Fruit fly (Drosophila melanogaster) whole organism, embryonic: ENCODE data around the gene CG7551.

ENCODE experiments used
- Aef1 ChIP-seq: fragments of 200-800 bp; sonication (Bioruptor generic); IDR thresholded peaks from 3 replicates; pipeline ENCODE4 v1.3.6; 2022; ENCODE audit warnings: missing biosample characterization, missing genetic modification characterization
- CG10366 ChIP-seq: fragments of 200-800 bp; sonication (Bioruptor generic); IDR thresholded peaks from 2 replicates; pipeline ENCODE4 v1.3.6; 2022; ENCODE audit warnings: missing biosample characterization, missing genetic modification characterization
- CG8478 ChIP-seq: fragments of >200 bp; optimal IDR thresholded peaks from 2 replicates; lab custom pipeline; 2018
- H2.0 ChIP-seq: fragments of 200-800 bp; sonication (Bioruptor generic); IDR thresholded peaks from 2 replicates; pipeline ENCODE4 v1.3.6; 2022; ENCODE audit warnings: missing biosample characterization, missing genetic modification characterization
- NfI ChIP-seq: fragments of 200-800 bp; sonication (Bioruptor generic); optimal IDR thresholded peaks from 3 replicates; lab custom pipeline; 2018; ENCODE audit warnings: missing biosample characterization, mild to moderate bottlenecking, missing genetic modification characterization, moderate library complexity
- al ChIP-seq: fragments of 200-800 bp; sonication (Bioruptor generic); IDR thresholded peaks from 2 replicates; pipeline ENCODE4 v1.3.6; 2022; ENCODE audit warnings: missing biosample characterization, missing genetic modification characterization
- fd3F ChIP-seq: fragments of 200-800 bp; sonication (Bioruptor generic); optimal IDR thresholded peaks from 2 replicates; lab custom pipeline; 2018; ENCODE audit warnings: missing biosample characterization, mild to moderate bottlenecking, missing genetic modification characterization, moderate library complexity
- h ChIP-seq: fragments of >200 bp; optimal IDR thresholded peaks from 2 replicates; lab custom pipeline; 2017
- unc-4 ChIP-seq: fragments of 200-800 bp; sonication (Bioruptor generic); IDR thresholded peaks from 2 replicates; pipeline ENCODE4 v1.3.6; 2022; ENCODE audit warnings: missing biosample characterization, missing genetic modification characterization; ENCODE audit not compliant: partially characterized antibody
- unpg ChIP-seq: fragments of 200-800 bp; sonication (Bioruptor generic); optimal IDR thresholded peaks from 3 replicates; lab custom pipeline; 2018; ENCODE audit warnings: missing biosample characterization, mild to moderate bottlenecking, missing genetic modification characterization, moderate library complexity

DNA sequence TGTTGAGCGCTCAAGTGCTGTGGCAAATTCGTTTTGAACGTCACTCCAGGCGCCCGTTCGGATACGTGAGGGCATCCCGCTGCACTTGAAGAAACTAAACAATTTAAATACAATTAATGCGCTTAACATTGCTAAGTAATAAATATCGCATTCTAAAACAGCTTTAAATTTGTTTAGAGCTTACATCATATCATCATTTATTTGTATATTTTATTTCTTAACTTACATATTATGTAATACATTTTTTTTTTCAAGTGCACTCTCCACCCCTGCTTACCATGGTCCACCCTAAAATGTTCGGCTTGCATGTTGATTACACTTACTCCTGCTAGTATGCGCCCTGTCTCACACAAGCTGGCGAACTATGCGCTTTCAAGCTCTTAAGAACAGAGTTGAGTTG is 42.9 kb upstream of the CG7551 start:
- no peak for TF ChIP-seq h (lab: Kevin White, UChicago)
- TF ChIP-seq unc-4 = no peak
- TF ChIP-seq NfI (GFP tag; lab: Kevin White, UChicago) = no peak
- no peak for TF ChIP-seq fd3F (GFP tag; lab: Kevin White, UChicago)
- TF ChIP-seq CG10366 (GFP tag; lab: Robert Waterston, UW) = peak; percentile 64
- TF ChIP-seq unpg (GFP tag; lab: Kevin White, UChicago) = peak; percentile 83
- TF ChIP-seq CG8478 (lab: Kevin White, UChicago) = no peak
- peak; percentile 53; the same call in 1 of the 2 replicates for TF ChIP-seq H2.0
- TF ChIP-seq al (GFP tag; lab: Robert Waterston, UW) = no peak
- TF ChIP-seq Aef1 (GFP tag; lab: Robert Waterston, UW) = peak; percentile 43; the same call in 1 of the 3 replicates
